Fruit fly (Drosophila melanogaster) whole organism, prepupa: ENCODE results near the gene MFS10.

Source experiments
- Blimp-1 ChIP-seq: fragments of 200-800 bp; sonication (Bioruptor generic); optimal IDR thresholded peaks from 3 replicates; lab custom pipeline; 2017; ENCODE audit warnings: missing biosample characterization, missing genetic modification characterization, mild to moderate bottlenecking, moderate library complexity, missing genetic modification reagents
- CG10669 ChIP-seq: fragments of 200-800 bp; sonication (Bioruptor generic); optimal IDR thresholded peaks from 3 replicates; lab custom pipeline; 2018; ENCODE audit warnings: missing biosample characterization, mild to moderate bottlenecking, missing genetic modification characterization, moderate library complexity
- CG11294 ChIP-seq: fragments of 200-800 bp; sonication (Bioruptor generic); IDR thresholded peaks from 2 replicates; pipeline ENCODE4 v1.3.6; 2022; ENCODE audit warnings: missing biosample characterization, missing genetic modification characterization
- CG11762 ChIP-seq: fragments of 200-800 bp; sonication (Bioruptor generic); optimal IDR thresholded peaks from 3 replicates; lab custom pipeline; 2016; ENCODE audit warnings: missing biosample characterization, missing genetic modification characterization; ENCODE audit not compliant: insufficient read depth
- CG11902 ChIP-seq: fragments of 200-800 bp; sonication (Bioruptor generic); optimal IDR thresholded peaks from 3 replicates; lab custom pipeline; 2016; ENCODE audit warnings: missing biosample characterization, missing genetic modification characterization
- CG1621 ChIP-seq: fragments of 200-800 bp; sonication (Bioruptor generic); optimal IDR thresholded peaks from 3 replicates; lab custom pipeline; 2018; ENCODE audit warnings: missing biosample characterization, mild to moderate bottlenecking, missing genetic modification characterization
- CG3032 ChIP-seq: fragments of 200-800 bp; optimal IDR thresholded peaks from 2 replicates; lab custom pipeline; 2019; ENCODE audit warnings: missing biosample characterization, mild to moderate bottlenecking, missing genetic modification characterization, moderate library complexity
- CG31627 ChIP-seq: fragments of 200-800 bp; sonication (Bioruptor generic); optimal IDR thresholded peaks from 3 replicates; lab custom pipeline; 2016; ENCODE audit warnings: missing biosample characterization, missing genetic modification characterization
- CG32006 ChIP-seq: fragments of 200-800 bp; sonication (Bioruptor generic); optimal IDR thresholded peaks from 3 replicates; lab custom pipeline; 2017; ENCODE audit warnings: missing biosample characterization, mild to moderate bottlenecking, missing genetic modification characterization
- CG3919 ChIP-seq: fragments of 200-800 bp; sonication (Bioruptor generic); optimal IDR thresholded peaks from 3 replicates; lab custom pipeline; 2016; ENCODE audit warnings: missing biosample characterization, missing genetic modification characterization
- CG4318 ChIP-seq: fragments of 200-800 bp; sonication (Bioruptor generic); optimal IDR thresholded peaks from 3 replicates; lab custom pipeline; 2017; ENCODE audit warnings: missing biosample characterization, mild to moderate bottlenecking, missing genetic modification characterization
- CG6276 ChIP-seq: fragments of 200-800 bp; sonication (Bioruptor generic); optimal IDR thresholded peaks from 2 replicates; lab custom pipeline; 2017; ENCODE audit warnings: missing biosample characterization, mild to moderate bottlenecking, missing genetic modification characterization
- CG6792 ChIP-seq: fragments of 200-800 bp; sonication (Bioruptor generic); optimal IDR thresholded peaks from 3 replicates; lab custom pipeline; 2016; ENCODE audit warnings: missing biosample characterization, missing genetic modification characterization
- CG7368 ChIP-seq: fragments of 200-800 bp; sonication (Bioruptor generic); optimal IDR thresholded peaks from 3 replicates; lab custom pipeline; 2016; ENCODE audit warnings: missing biosample characterization, missing genetic modification characterization
- CG8119 ChIP-seq: fragments of 200-800 bp; sonication (Bioruptor generic); IDR thresholded peaks from 3 replicates; pipeline ENCODE4 v1.3.6; 2022; ENCODE audit warnings: missing biosample characterization, missing genetic modification characterization
- CG8319 ChIP-seq: fragments of 200-800 bp; sonication (Bioruptor generic); optimal IDR thresholded peaks from 3 replicates; lab custom pipeline; 2016; ENCODE audit warnings: missing biosample characterization, missing genetic modification characterization
- CG8632 ChIP-seq: fragments of 200-800 bp; sonication (Bioruptor generic); optimal IDR thresholded peaks from 3 replicates; lab custom pipeline; 2016; ENCODE audit warnings: missing biosample characterization, missing genetic modification characterization
- Eip75B ChIP-seq: fragments of 200-800 bp; sonication (Bioruptor generic); optimal IDR thresholded peaks from 3 replicates; lab custom pipeline; 2016; ENCODE audit warnings: missing biosample characterization, missing genetic modification characterization
- Eip78C ChIP-seq: fragments of 200-800 bp; sonication (Bioruptor generic); peaks from one replicate; lab custom pipeline; 2016; ENCODE audit warnings: missing biosample characterization, missing genetic modification characterization
- Eip93F ChIP-seq: fragments of 200-800 bp; sonication (Bioruptor generic); optimal IDR thresholded peaks from 2 replicates; lab custom pipeline; 2016; ENCODE audit warnings: missing biosample characterization, mild to moderate bottlenecking, missing genetic modification characterization
- Ets21C ChIP-seq: fragments of 200-800 bp; sonication (Bioruptor generic); optimal IDR thresholded peaks from 3 replicates; lab custom pipeline; 2016; ENCODE audit warnings: missing biosample characterization, missing genetic modification characterization
- Ets96B ChIP-seq: fragments of 200-800 bp; optimal IDR thresholded peaks from 2 replicates; lab custom pipeline; 2019; ENCODE audit warnings: missing biosample characterization, mild to moderate bottlenecking, missing genetic modification characterization, moderate library complexity
- Gug ChIP-seq: fragments of 200-800 bp; sonication (Bioruptor generic); IDR thresholded peaks from 2 replicates; pipeline ENCODE4 v1.3.6; 2022; ENCODE audit warnings: missing biosample characterization, missing genetic modification characterization
- Hr38 ChIP-seq: sonication (Bioruptor generic); optimal IDR thresholded peaks from 2 replicates; lab custom pipeline; 2016; ENCODE audit warnings: missing biosample characterization, missing genetic modification characterization
- Hr39 ChIP-seq: fragments of 200-800 bp; sonication (Bioruptor generic); optimal IDR thresholded peaks from 2 replicates; lab custom pipeline; 2016; ENCODE audit warnings: missing biosample characterization, missing genetic modification characterization
- Lpt ChIP-seq: fragments of 200-800 bp; sonication (Bioruptor generic); optimal IDR thresholded peaks from 3 replicates; lab custom pipeline; 2016; ENCODE audit warnings: missing biosample characterization, missing genetic modification characterization
- Met ChIP-seq: fragments of 200-800 bp; sonication (Bioruptor generic); optimal IDR thresholded peaks from 3 replicates; lab custom pipeline; 2016; ENCODE audit warnings: missing biosample characterization, missing genetic modification characterization
- OdsH ChIP-seq: fragments of 200-800 bp; sonication (Bioruptor generic); optimal IDR thresholded peaks from 3 replicates; lab custom pipeline; 2016; ENCODE audit warnings: missing biosample characterization, missing genetic modification characterization
- Smox ChIP-seq: fragments of 200-800 bp; sonication (Bioruptor generic); optimal IDR thresholded peaks from 3 replicates; lab custom pipeline; 2016; ENCODE audit warnings: missing biosample characterization, missing genetic modification characterization
- Sox14 ChIP-seq: fragments of 200-800 bp; sonication (Bioruptor generic); optimal IDR thresholded peaks from 3 replicates; lab custom pipeline; 2016; ENCODE audit warnings: missing biosample characterization, missing genetic modification characterization
- achi ChIP-seq: fragments of 200-800 bp; sonication (Bioruptor generic); optimal IDR thresholded peaks from 3 replicates; lab custom pipeline; 2016; ENCODE audit warnings: missing biosample characterization, missing genetic modification characterization
- acj6 ChIP-seq: fragments of 200-800 bp; sonication (Bioruptor generic); optimal IDR thresholded peaks from 3 replicates; lab custom pipeline; 2016; ENCODE audit warnings: missing biosample characterization, missing genetic modification characterization
- cyc ChIP-seq: fragments of 200-800 bp; sonication (Bioruptor generic); optimal IDR thresholded peaks from 3 replicates; lab custom pipeline; 2016; ENCODE audit warnings: missing biosample characterization, missing genetic modification characterization
- dac ChIP-seq: fragments of 200-800 bp; sonication (Bioruptor generic); optimal IDR thresholded peaks from 2 replicates; lab custom pipeline; 2017; ENCODE audit warnings: missing biosample characterization, mild to moderate bottlenecking, missing genetic modification characterization
- dsx ChIP-seq: fragments of 200-800 bp; optimal IDR thresholded peaks from 3 replicates; lab custom pipeline; 2019; ENCODE audit warnings: missing biosample characterization, mild to moderate bottlenecking, missing genetic modification characterization, moderate library complexity; ENCODE audit not compliant: poor library complexity, severe bottlenecking
- eg ChIP-seq: fragments of 200-800 bp; sonication (Bioruptor generic); IDR thresholded peaks from 3 replicates; pipeline ENCODE4 v1.3.6; 2022; ENCODE audit warnings: missing biosample characterization, missing genetic modification characterization
- esn ChIP-seq: fragments of 200-800 bp; sonication (Bioruptor generic); optimal IDR thresholded peaks from 2 replicates; lab custom pipeline; 2016; ENCODE audit warnings: missing biosample characterization, mild to moderate bottlenecking, missing genetic modification characterization, moderate library complexity
- fd59A ChIP-seq: fragments of 200-800 bp; sonication (Bioruptor generic); optimal IDR thresholded peaks from 2 replicates; lab custom pipeline; 2017; ENCODE audit warnings: missing biosample characterization, mild to moderate bottlenecking, missing genetic modification characterization, missing genetic modification reagents
- fd85E ChIP-seq: fragments of 200-800 bp; sonication (Bioruptor generic); optimal IDR thresholded peaks from 3 replicates; lab custom pipeline; 2016; ENCODE audit warnings: missing biosample characterization, missing genetic modification characterization
- fkh ChIP-seq: fragments of 200-800 bp; sonication (Bioruptor generic); optimal IDR thresholded peaks from 3 replicates; lab custom pipeline; 2017; ENCODE audit warnings: missing biosample characterization, mild to moderate bottlenecking, missing genetic modification characterization, moderate library complexity
- lz ChIP-seq: fragments of 200-800 bp; sonication (Bioruptor generic); optimal IDR thresholded peaks from 3 replicates; lab custom pipeline; 2016; ENCODE audit warnings: missing biosample characterization, missing genetic modification characterization
- pdm3 ChIP-seq: fragments of 200-800 bp; sonication (Bioruptor generic); optimal IDR thresholded peaks from 3 replicates; lab custom pipeline; 2016; ENCODE audit warnings: missing biosample characterization, missing genetic modification characterization
- svp ChIP-seq: fragments of 200-800 bp; sonication (Bioruptor generic); peaks from one replicate; lab custom pipeline; 2016; ENCODE audit warnings: missing biosample characterization, missing genetic modification characterization
- vri ChIP-seq: fragments of 200-800 bp; sonication (Bioruptor generic); optimal IDR thresholded peaks from 3 replicates; lab custom pipeline; 2016; ENCODE audit warnings: missing biosample characterization, mild to moderate bottlenecking, missing genetic modification characterization

The MFS10 gene

dm6 chrX:13116438-13117243 is 12.2 kb upstream of the MFS10 start (continued):
- TF ChIP-seq CG7368 (no peak), cyc (GFP tag; lab: Kevin White, UChicago) (no peak), Ets96B (tag; lab: Kevin White, UChicago) (peak; percentile 31), fd85E (GFP tag; lab: Kevin White, UChicago) (no peak), pdm3 (peak; percentile 6), CG8119 (GFP tag; lab: Robert Waterston, UW) (no peak; the same call in 2 of the 3 replicates), lz (peak; percentile 7), CG11294 (GFP tag; lab: Robert Waterston, UW) (no peak), CG4318 (GFP tag; lab: Kevin White, UChicago) (no peak), Hr39 (GFP tag; lab: Kevin White, UChicago) (no peak), Sox14 (no peak), svp (peak; percentile 70), achi (GFP tag; lab: Kevin White, UChicago) (no peak), acj6 (GFP tag; lab: Kevin White, UChicago) (no peak), fkh (GFP tag; lab: Kevin White, UChicago) (no peak), Met (GFP tag; lab: Kevin White, UChicago) (peak; percentile 24), Smox (GFP tag; lab: Kevin White, UChicago) (no peak), fd59A (GFP tag; lab: Kevin White, UChicago) (no peak), OdsH (peak; percentile 27), CG6792 (no peak)

- TF ChIP-seq Blimp-1 (GFP tag; lab: Kevin White, UChicago) (no peak), Eip78C (GFP tag; lab: Kevin White, UChicago) (no peak), fd85E (GFP tag; lab: Kevin White, UChicago) (no peak), Gug (no peak), CG8632 (GFP tag; lab: Kevin White, UChicago) (no peak), dac (GFP tag; lab: Kevin White, UChicago) (no peak), Sox14 (no peak), Lpt (no peak), CG6276 (GFP tag; lab: Kevin White, UChicago) (no peak), CG31627 (GFP tag; lab: Kevin White, UChicago) (no peak), CG32006 (no peak), CG1621 (tag; lab: Kevin White, UChicago) (no peak), cyc (GFP tag; lab: Kevin White, UChicago) (no peak), dsx (GFP tag; lab: Kevin White, UChicago) (no peak)
These were observed 3.3 kb upstream of the MFS10 start for dm6 chrX:13125559-13125958.

dm6 chrX:13127973-13128749 is 657 bp upstream of the MFS10 start:
- peak; percentile 69 for TF ChIP-seq Sox14
- TF ChIP-seq Ets96B (tag; lab: Kevin White, UChicago) = peak; percentile 23
- TF ChIP-seq achi (GFP tag; lab: Kevin White, UChicago) = peak; percentile 58
- peak; percentile 65 for TF ChIP-seq esn (GFP tag; lab: Kevin White, UChicago)
- TF ChIP-seq CG3919 (GFP tag; lab: Kevin White, UChicago) = peak; percentile 64
- TF ChIP-seq Met (GFP tag; lab: Kevin White, UChicago) = peak; percentile 55
- TF ChIP-seq Eip93F = no peak
- peak; percentile 43 for TF ChIP-seq CG6792
- peak; percentile 23 for TF ChIP-seq CG1621 (tag; lab: Kevin White, UChicago)
- TF ChIP-seq Eip75B = peak; percentile 56
- TF ChIP-seq Eip78C (GFP tag; lab: Kevin White, UChicago) = peak; percentile 90
- TF ChIP-seq OdsH = peak; percentile 62
- peak; percentile 72 for TF ChIP-seq pdm3
- TF ChIP-seq Ets21C = peak; percentile 39
- TF ChIP-seq CG11294 (GFP tag; lab: Robert Waterston, UW) = peak; percentile 30; the same call in 1 of the 2 replicates
- TF ChIP-seq Hr38 (GFP tag; lab: Kevin White, UChicago) = no peak
- no peak for TF ChIP-seq Gug
- peak; percentile 29 for TF ChIP-seq CG10669
- TF ChIP-seq lz = peak; percentile 65
- peak; percentile 16 for TF ChIP-seq CG6276 (GFP tag; lab: Kevin White, UChicago)
- peak; percentile 10 for TF ChIP-seq fd59A (GFP tag; lab: Kevin White, UChicago)
- peak; percentile 77 for TF ChIP-seq eg (GFP tag; lab: Robert Waterston, UW)
- TF ChIP-seq CG3032 (tag; lab: Kevin White, UChicago) = peak; percentile 43
- TF ChIP-seq CG11902 (GFP tag; lab: Kevin White, UChicago) = no peak
- TF ChIP-seq vri (GFP tag; lab: Kevin White, UChicago) = peak; percentile 42
- TF ChIP-seq CG8319 (GFP tag; lab: Kevin White, UChicago) = peak; percentile 23
- peak; percentile 33 for TF ChIP-seq CG11762
